Worm (Caenorhabditis elegans) whole organism, L1 larva: ENCODE measurements around the gene cct-8.

Experiments used
- C04F5.9 ChIP-seq: sonication (generic microtip); optimal IDR thresholded peaks from 2 replicates; lab custom pipeline; 2016; ENCODE audit warnings: missing genetic modification characterization, missing compliant biosample characterization
- C16A3.4 ChIP-seq: fragments of 150-350 bp; optimal IDR thresholded peaks from 2 replicates; lab custom pipeline; 2014; ENCODE audit warnings: missing biosample characterization, missing genetic modification characterization
- C34B4.2 ChIP-seq: sonication (generic microtip); optimal IDR thresholded peaks from 2 replicates; lab custom pipeline; 2017; ENCODE audit warnings: mild to moderate bottlenecking, missing genetic modification characterization, missing compliant biosample characterization
- aha-1 ChIP-seq: fragments of 150-350 bp; optimal IDR thresholded peaks from 2 replicates; lab custom pipeline; 2014; ENCODE audit warnings: missing biosample characterization, missing genetic modification characterization
- aly-2 ChIP-seq: fragments of 150-350 bp; optimal IDR thresholded peaks from 2 replicates; lab custom pipeline; 2014; ENCODE audit warnings: missing biosample characterization, missing genetic modification characterization
- blmp-1 ChIP-seq: fragments of 150-350 bp; optimal IDR thresholded peaks from 2 replicates; lab custom pipeline; 2014; ENCODE audit warnings: missing biosample characterization, missing genetic modification characterization
- ceh-8 ChIP-seq: fragments of 200-800 bp; sonication (Bioruptor generic); optimal IDR thresholded peaks from 2 replicates; lab custom pipeline; 2018; ENCODE audit warnings: mild to moderate bottlenecking, missing genetic modification characterization, moderate library complexity, missing compliant biosample characterization
- ceh-82 ChIP-seq, 3 experiments: fragments of 150-350 bp in 1 of 3; sonication (generic microtip) in 2 of 3; optimal IDR thresholded peaks; 2 replicates each; lab custom pipeline; 2014 to 2017; ENCODE audit warnings: missing biosample characterization in 3 of 3, missing genetic modification characterization in 3 of 3
- ces-1 ChIP-seq: fragments of 150-350 bp; optimal IDR thresholded peaks from 2 replicates; lab custom pipeline; 2014; ENCODE audit warnings: missing biosample characterization, missing genetic modification reagents, missing genetic modification characterization
- dpl-1 ChIP-seq, 3 experiments: fragments of 150-350 bp in 2 of 3; sonication (generic microtip) in 1 of 3; optimal IDR thresholded peaks; 2 replicates each; lab custom pipeline; 2014 to 2017; ENCODE audit warnings: missing biosample characterization in 3 of 3, missing genetic modification characterization in 3 of 3, missing genetic modification reagents in 3 of 3
- dsc-1 ChIP-seq: sonication (generic microtip); optimal IDR thresholded peaks from 2 replicates; lab custom pipeline; 2016; ENCODE audit warnings: mild to moderate bottlenecking, missing genetic modification characterization, missing compliant biosample characterization
- efl-1 ChIP-seq, 4 experiments: fragments of 150-350 bp; optimal IDR thresholded peaks in 3 of 4; peaks in 1 of 4; 1 replicate in 1 of 4; 2 replicates in 3 of 4; lab custom pipeline; 2014; ENCODE audit warnings: missing biosample characterization in 2 of 4, missing genetic modification characterization in 2 of 4, missing genetic modification reagents in 2 of 4
- efl-3 ChIP-seq: fragments of 200-800 bp; sonication (Bioruptor generic); optimal IDR thresholded peaks from 2 replicates; lab custom pipeline; 2018; ENCODE audit warnings: mild to moderate bottlenecking, missing genetic modification characterization, missing compliant biosample characterization
- egl-27 ChIP-seq, 2 experiments: fragments of 150-350 bp in 1 of 2; sonication (generic microtip); optimal IDR thresholded peaks; 3 replicates each; lab custom pipeline; 2017 to 2018; ENCODE audit warnings: missing biosample characterization in 2 of 2, missing genetic modification characterization in 2 of 2, missing genetic modification reagents in 2 of 2
- fkh-4 ChIP-seq: sonication (generic microtip); optimal IDR thresholded peaks from 2 replicates; lab custom pipeline; 2016; ENCODE audit warnings: missing compliant biosample characterization, missing genetic modification characterization, borderline replicate concordance
- fkh-8 ChIP-seq: sonication (generic microtip); optimal IDR thresholded peaks from 2 replicates; lab custom pipeline; 2016; ENCODE audit warnings: mild to moderate bottlenecking, missing genetic modification characterization, missing compliant biosample characterization
- grh-1 ChIP-seq: fragments of 200-800 bp; sonication (Bioruptor generic); IDR thresholded peaks from 2 replicates; pipeline ENCODE4 v1.3.6; 2022; ENCODE audit warnings: missing genetic modification reagents, missing genetic modification characterization, missing compliant biosample characterization
- hlh-17 ChIP-seq: fragments of 200-800 bp; sonication (Bioruptor generic); optimal IDR thresholded peaks from 2 replicates; lab custom pipeline; 2018; ENCODE audit warnings: missing genetic modification characterization, mild to moderate bottlenecking, missing compliant biosample characterization, moderate library complexity, borderline replicate concordance
- hlh-4 ChIP-seq: sonication (generic microtip); optimal IDR thresholded peaks from 2 replicates; lab custom pipeline; 2016; ENCODE audit warnings: mild to moderate bottlenecking, missing genetic modification characterization, missing compliant biosample characterization
- isw-1 ChIP-seq: fragments of 200-800 bp; sonication (Bioruptor generic); IDR thresholded peaks from 2 replicates; pipeline ENCODE4 v1.3.6; 2022; ENCODE audit warnings: missing genetic modification characterization, missing compliant biosample characterization
- lin-15B ChIP-seq: fragments of 150-350 bp; sonication (generic microtip); optimal IDR thresholded peaks from 3 replicates; lab custom pipeline; 2014; ENCODE audit warnings: missing biosample characterization, missing genetic modification characterization
- lin-35 ChIP-seq, 2 experiments: fragments of 150-350 bp; optimal IDR thresholded peaks; 2 replicates each; lab custom pipeline; 2014; ENCODE audit warnings: missing biosample characterization in 2 of 2, missing genetic modification characterization in 2 of 2, missing genetic modification reagents in 2 of 2
- lir-3 ChIP-seq: sonication (generic microtip); optimal IDR thresholded peaks from 2 replicates; lab custom pipeline; 2016; ENCODE audit warnings: mild to moderate bottlenecking, missing genetic modification characterization, moderate library complexity, missing compliant biosample characterization; ENCODE audit not compliant: poor library complexity
- lsy-2 ChIP-seq, 2 experiments: fragments of 150-350 bp; optimal IDR thresholded peaks; 2 replicates each; lab custom pipeline; 2014; ENCODE audit warnings: missing biosample characterization in 2 of 2, missing genetic modification characterization in 2 of 2
- mdl-1 ChIP-seq, 2 experiments: fragments of 150-350 bp; optimal IDR thresholded peaks; 2 replicates each; lab custom pipeline; 2014 to 2017; ENCODE audit warnings: missing biosample characterization in 2 of 2, missing genetic modification characterization in 2 of 2, inconsistent platforms in 1 of 2
- nhr-11 ChIP-seq: fragments of 150-350 bp; optimal IDR thresholded peaks from 2 replicates; lab custom pipeline; 2014; ENCODE audit warnings: missing biosample characterization, missing genetic modification characterization
- nhr-19 ChIP-seq: fragments of 200-800 bp; sonication (Bioruptor generic); conservative IDR thresholded peaks from 2 replicates; pipeline ENCODE4 v1.3.6; 2022; ENCODE audit warnings: missing genetic modification characterization, missing compliant biosample characterization
- nhr-20 ChIP-seq: sonication (generic microtip); optimal IDR thresholded peaks from 2 replicates; lab custom pipeline; 2016; ENCODE audit warnings: mild to moderate bottlenecking, missing genetic modification characterization, missing compliant biosample characterization
- nhr-47 ChIP-seq: sonication (generic microtip); optimal IDR thresholded peaks from 2 replicates; lab custom pipeline; 2016; ENCODE audit warnings: mild to moderate bottlenecking, missing genetic modification characterization, moderate library complexity, missing compliant biosample characterization
- nhr-84 ChIP-seq: sonication (generic microtip); optimal IDR thresholded peaks from 2 replicates; lab custom pipeline; 2017; ENCODE audit warnings: missing biosample characterization, missing genetic modification characterization
- nhr-85 ChIP-seq: sonication (generic microtip); peaks from one replicate; lab custom pipeline; 2016; ENCODE audit warnings: missing genetic modification characterization, inconsistent platforms, missing compliant biosample characterization
- nhr-90 ChIP-seq: sonication (generic microtip); optimal IDR thresholded peaks from 2 replicates; lab custom pipeline; 2016; ENCODE audit warnings: mild to moderate bottlenecking, missing genetic modification characterization, missing compliant biosample characterization; ENCODE audit not compliant: poor library complexity
- rnt-1 ChIP-seq: sonication (generic microtip); optimal IDR thresholded peaks from 2 replicates; lab custom pipeline; 2016; ENCODE audit warnings: mild to moderate bottlenecking, missing genetic modification characterization, moderate library complexity, missing compliant biosample characterization
- snpc-4 ChIP-seq: fragments of 150-350 bp; optimal IDR thresholded peaks from 2 replicates; lab custom pipeline; 2014; ENCODE audit warnings: missing biosample characterization, missing genetic modification characterization
- snu-23 ChIP-seq: sonication (generic microtip); optimal IDR thresholded peaks from 2 replicates; lab custom pipeline; 2016; ENCODE audit warnings: missing genetic modification characterization, missing compliant biosample characterization
- sup-37 ChIP-seq: fragments of 200-800 bp; sonication (Bioruptor generic); optimal IDR thresholded peaks from 2 replicates; lab custom pipeline; 2018; ENCODE audit warnings: mild to moderate bottlenecking, missing genetic modification characterization, missing compliant biosample characterization
- swsn-7 ChIP-seq: sonication (generic microtip); optimal IDR thresholded peaks from 2 replicates; lab custom pipeline; 2016; ENCODE audit warnings: missing genetic modification characterization, missing compliant biosample characterization
- tbx-2 ChIP-seq: sonication (generic microtip); optimal IDR thresholded peaks from 2 replicates; lab custom pipeline; 2016; ENCODE audit warnings: missing genetic modification characterization, missing compliant biosample characterization
- unc-130 ChIP-seq: fragments of 150-350 bp; optimal IDR thresholded peaks from 2 replicates; lab custom pipeline; 2017; ENCODE audit warnings: missing biosample characterization, missing genetic modification characterization, inconsistent platforms
- unc-62 ChIP-seq: fragments of 150-350 bp; optimal IDR thresholded peaks from 2 replicates; lab custom pipeline; 2014; ENCODE audit warnings: missing biosample characterization, missing genetic modification reagents, missing genetic modification characterization
- unc-98 ChIP-seq: fragments of 200-800 bp; sonication (Bioruptor generic); IDR thresholded peaks from 2 replicates; pipeline ENCODE4 v1.3.6; 2022; ENCODE audit warnings: missing genetic modification characterization, missing compliant biosample characterization
- xbp-1 ChIP-seq: sonication (generic microtip); optimal IDR thresholded peaks from 2 replicates; lab custom pipeline; 2016; ENCODE audit warnings: missing genetic modification characterization, missing compliant biosample characterization
- zip-4 ChIP-seq: fragments of 200-800 bp; sonication (Bioruptor generic); optimal IDR thresholded peaks from 2 replicates; lab custom pipeline; 2018; ENCODE audit warnings: mild to moderate bottlenecking, missing genetic modification characterization, moderate library complexity, missing compliant biosample characterization
- ztf-4 ChIP-seq: fragments of 150-350 bp; optimal IDR thresholded peaks from 2 replicates; lab custom pipeline; 2014; ENCODE audit warnings: missing biosample characterization, missing genetic modification characterization

The cct-8 gene

DNA sequence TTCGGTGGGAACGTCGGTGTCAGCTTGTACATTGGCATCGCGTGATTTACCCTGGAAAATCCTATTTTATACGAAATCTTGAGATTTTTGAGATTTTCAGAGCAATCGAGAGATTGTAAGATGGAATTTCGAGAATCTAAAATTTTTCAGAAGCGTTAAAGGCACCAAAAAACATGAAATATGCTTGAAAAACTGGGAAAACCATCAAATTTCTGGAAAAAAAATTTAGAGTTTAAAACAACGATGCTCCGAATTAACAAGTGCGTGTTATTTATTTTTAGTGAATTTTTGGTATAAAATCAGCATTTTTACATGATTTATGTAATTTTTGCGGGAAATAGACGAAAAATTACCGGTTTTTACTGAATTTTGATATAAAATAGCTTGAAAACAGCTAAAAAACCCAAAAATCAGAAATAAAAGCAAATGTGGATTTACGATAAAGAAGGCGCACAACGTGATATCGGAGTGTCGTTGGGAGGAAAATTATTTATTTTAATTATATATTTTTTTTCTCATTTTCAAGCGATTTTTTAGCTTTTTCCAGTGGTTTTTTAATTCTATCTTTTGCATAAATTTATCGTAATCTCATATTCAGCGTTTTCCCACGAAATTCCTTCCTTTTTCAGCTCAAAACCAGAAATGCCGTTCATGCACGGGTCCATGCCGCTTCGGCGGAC, 37.3 kb downstream of the cct-8 start, which contains the start of the genes Y55F3AM.13 and mrps-25 (continued):
- TF ChIP-seq lir-3 (tag; lab: Kevin White, UChicago) (no peak), snpc-4 (tag; lab: Kevin White, UChicago) (peak; percentile 21)

DNA sequence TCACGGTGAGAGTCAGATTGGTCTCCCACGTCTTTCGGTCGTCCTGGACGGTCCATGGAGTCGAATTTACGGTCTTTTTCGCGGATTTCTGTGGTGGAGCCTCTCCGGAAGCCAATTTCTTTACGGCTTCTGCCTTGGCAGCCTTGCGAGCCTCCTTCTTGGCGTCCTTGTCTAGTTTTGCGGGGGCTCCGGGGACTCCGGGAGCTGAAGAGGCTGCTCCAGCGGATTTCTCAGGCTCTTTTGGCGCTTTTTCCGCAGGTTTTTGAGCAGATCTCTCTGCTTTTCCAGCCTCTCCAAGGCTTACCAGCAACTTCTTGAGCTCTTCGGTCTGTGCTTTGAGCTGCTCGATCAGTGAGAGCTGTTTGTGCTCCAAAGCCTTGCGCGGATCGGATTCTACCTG, 38.0 kb downstream of the cct-8 start:
- TF ChIP-seq ztf-4 = no peak
- no peak for TF ChIP-seq grh-1 (GFP tag; lab: Robert Waterston, UW)
- no peak for TF ChIP-seq isw-1 (GFP tag; lab: Robert Waterston, UW)
- TF ChIP-seq snu-23 (GFP tag; lab: Kevin White, UChicago) = no peak
- no peak for TF ChIP-seq fkh-8 (tag; lab: Kevin White, UChicago)
- TF ChIP-seq fkh-4 = no peak
- TF ChIP-seq ceh-8 (GFP tag; lab: Kevin White, UChicago) = no peak
- no peak for TF ChIP-seq ces-1
- no peak for TF ChIP-seq mdl-1 (tag; optimal IDR thresholded peaks at IDR 0.05; lab: Kevin White, UChicago)
- no peak for TF ChIP-seq ceh-82 (tag; optimal IDR thresholded peaks at IDR 0.05; lab: Kevin White, UChicago)
- TF ChIP-seq nhr-90 (tag; lab: Kevin White, UChicago) = no peak

DNA sequence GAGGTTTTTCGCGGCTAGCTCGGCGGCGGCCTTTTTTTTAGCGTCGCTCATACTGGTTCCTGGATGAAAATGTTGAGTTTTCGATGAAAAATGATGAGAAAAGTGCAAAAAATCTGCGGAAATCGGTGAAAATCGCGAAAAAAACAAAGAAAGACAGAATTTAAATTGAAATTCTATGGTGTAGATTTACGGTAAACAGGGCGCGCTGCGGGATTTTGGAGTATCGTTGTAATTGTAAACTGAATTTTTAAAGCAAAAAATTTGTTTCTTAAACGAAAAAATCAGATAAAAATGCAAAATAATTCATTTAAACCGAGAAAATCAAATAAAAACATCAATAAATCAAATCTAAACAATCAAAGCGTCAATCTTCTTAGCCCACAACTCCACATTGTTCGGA, 39.0 kb downstream of the cct-8 start, which contains the start of gene dcap-1:
TSS of gene dcap-1 (minus strand) at position 59 of the 400 bp plus-strand sequence.
- TF ChIP-seq zip-4 (GFP tag; lab: Kevin White, UChicago) (no peak), swsn-7 (peak; percentile 31), C16A3.4 (tag; lab: Kevin White, UChicago) (peak; percentile 12), nhr-47 (peak; percentile 51), aha-1 (tag; lab: Kevin White, UChicago) (no peak), efl-1 (optimal IDR thresholded peaks at IDR 0.05; lab: Kevin White, UChicago) (peak; percentile 48 to 63), efl-1 (GFP tag; optimal IDR thresholded peaks at IDR 0.05 in 1 of 2; lab: Kevin White, UChicago) (peak; percentile 60 to 91), tbx-2 (tag; lab: Kevin White, UChicago) (peak; percentile 29), efl-3 (GFP tag; lab: Kevin White, UChicago) (no peak), isw-1 (GFP tag; lab: Robert Waterston, UW) (peak; percentile 20; the same call in 1 of the 2 replicates), dpl-1 (GFP tag; optimal IDR thresholded peaks at IDR 0.05; lab: Kevin White, UChicago) (peak; percentile 26 to 62 (median 47)), dsc-1 (tag; lab: Kevin White, UChicago) (no peak), aly-2 (peak; percentile 7), snpc-4 (tag; lab: Kevin White, UChicago) (peak; percentile 19), C34B4.2 (no peak), egl-27 (tag; optimal IDR thresholded peaks at IDR 0.05; lab: Kevin White, UChicago) (no peak), hlh-4 (tag; lab: Kevin White, UChicago) (no peak), ceh-82 (tag; optimal IDR thresholded peaks at IDR 0.05; lab: Kevin White, UChicago) (peak in 2 of 3 experiments; percentile 36 to 53), snu-23 (GFP tag; lab: Kevin White, UChicago) (peak; percentile 53), lin-35 (GFP tag; optimal IDR thresholded peaks at IDR 0.05; lab: Kevin White, UChicago) (peak; percentile 46 to 59), sup-37 (GFP tag; lab: Kevin White, UChicago) (no peak), fkh-4 (no peak), nhr-85 (tag; lab: Kevin White, UChicago) (peak; percentile 74), unc-98 (no peak), hlh-17 (GFP tag; lab: Kevin White, UChicago) (no peak), nhr-11 (tag; lab: Kevin White, UChicago) (no peak), nhr-20 (tag; lab: Kevin White, UChicago) (peak; percentile 2), nhr-19 (0 out of 2 replicates have a peak, but pooled peaks have one; percentile 20), ces-1 (no peak), lin-15B (tag; lab: Kevin White, UChicago) (peak; percentile 2), xbp-1 (tag; lab: Kevin White, UChicago) (peak; percentile 37), unc-62 (no peak), unc-130 (tag; lab: Kevin White, UChicago) (no peak), C04F5.9 (tag; lab: Kevin White, UChicago) (peak; percentile 45), blmp-1 (peak; percentile 21), rnt-1 (tag; lab: Kevin White, UChicago) (peak; percentile 6), nhr-84 (tag; lab: Kevin White, UChicago) (no peak), lsy-2 (tag; optimal IDR thresholded peaks at IDR 0.05; lab: Kevin White, UChicago) (peak; percentile 49 to 69)
